Worm (Caenorhabditis elegans) whole organism, late embryonic: ENCODE data around the gene Y50D4C.5.

Source experiments
- C38D4.7 ChIP-seq: fragments of 200-800 bp; sonication (Bioruptor generic); optimal IDR thresholded peaks from 2 replicates; lab custom pipeline; 2018; ENCODE audit warnings: mild to moderate bottlenecking, missing genetic modification characterization, moderate library complexity, missing compliant biosample characterization
- F13H6.1 ChIP-seq: sonication (generic microtip); optimal IDR thresholded peaks from 2 replicates; lab custom pipeline; 2016; ENCODE audit warnings: missing genetic modification characterization, missing compliant biosample characterization
- T23F11.4 ChIP-seq: fragments of 200-800 bp; sonication (Bioruptor generic); optimal IDR thresholded peaks from 2 replicates; lab custom pipeline; 2018; ENCODE audit warnings: mild to moderate bottlenecking, missing genetic modification characterization, missing compliant biosample characterization
- ahr-1 ChIP-seq: sonication (generic microtip); optimal IDR thresholded peaks from 2 replicates; lab custom pipeline; 2016; ENCODE audit warnings: missing genetic modification characterization, missing compliant biosample characterization
- ceh-14 ChIP-seq: sonication (generic microtip); optimal IDR thresholded peaks from 2 replicates; lab custom pipeline; 2016; ENCODE audit warnings: missing genotype, missing genetic modification characterization, missing compliant biosample characterization
- ceh-18 ChIP-seq: sonication (generic microtip); optimal IDR thresholded peaks from 2 replicates; lab custom pipeline; 2016; ENCODE audit warnings: missing genetic modification characterization, missing compliant biosample characterization
- ceh-24 ChIP-seq: sonication (generic microtip); optimal IDR thresholded peaks from 2 replicates; lab custom pipeline; 2016; ENCODE audit warnings: mild to moderate bottlenecking, missing genetic modification characterization, missing compliant biosample characterization
- ceh-30 ChIP-seq: fragments of 150-350 bp; optimal IDR thresholded peaks from 2 replicates; lab custom pipeline; 2014; ENCODE audit warnings: missing biosample characterization, missing genetic modification characterization
- ceh-31 ChIP-seq: sonication (generic microtip); optimal IDR thresholded peaks from 2 replicates; lab custom pipeline; 2016; ENCODE audit warnings: missing genetic modification characterization, missing compliant biosample characterization
- ceh-45 ChIP-seq: fragments of 200-800 bp; sonication (Bioruptor generic); IDR thresholded peaks from 2 replicates; pipeline ENCODE4 v1.3.6; 2022; ENCODE audit warnings: missing genetic modification reagents, missing genetic modification characterization, missing compliant biosample characterization
- ceh-48 ChIP-seq: sonication (generic microtip); optimal IDR thresholded peaks from 2 replicates; lab custom pipeline; 2016; ENCODE audit warnings: missing genetic modification characterization, inconsistent platforms, missing compliant biosample characterization
- ceh-6 ChIP-seq: fragments of 200-800 bp; sonication (Bioruptor generic); optimal IDR thresholded peaks from 2 replicates; lab custom pipeline; 2018; ENCODE audit warnings: mild to moderate bottlenecking, missing genetic modification characterization, missing compliant biosample characterization
- ceh-9 ChIP-seq: sonication (generic microtip); optimal IDR thresholded peaks from 2 replicates; lab custom pipeline; 2016; ENCODE audit warnings: mild to moderate bottlenecking, missing genetic modification characterization, inconsistent platforms, missing compliant biosample characterization
- che-1 ChIP-seq: sonication (generic microtip); optimal IDR thresholded peaks from 2 replicates; lab custom pipeline; 2016; ENCODE audit warnings: mild to moderate bottlenecking, missing genetic modification characterization, missing compliant biosample characterization
- dve-1 ChIP-seq: sonication (generic microtip); optimal IDR thresholded peaks from 2 replicates; lab custom pipeline; 2017; ENCODE audit warnings: antibody characterized with exemption, mild to moderate bottlenecking, missing genetic modification characterization, missing compliant biosample characterization
- fkh-10 ChIP-seq: fragments of 150-350 bp; optimal IDR thresholded peaks from 2 replicates; lab custom pipeline; 2014; ENCODE audit warnings: missing biosample characterization, missing genetic modification reagents, missing genetic modification characterization
- hlh-13 ChIP-seq: fragments of 200-800 bp; sonication (Bioruptor generic); optimal IDR thresholded peaks from 2 replicates; lab custom pipeline; 2018; ENCODE audit warnings: mild to moderate bottlenecking, missing genetic modification characterization, missing compliant biosample characterization
- hlh-30 ChIP-seq: sonication (generic microtip); optimal IDR thresholded peaks from 2 replicates; lab custom pipeline; 2017; ENCODE audit warnings: antibody characterized with exemption, missing genetic modification characterization, missing compliant biosample characterization; ENCODE audit not compliant: insufficient read depth
- hlh-6 ChIP-seq: sonication (generic microtip); optimal IDR thresholded peaks from 2 replicates; lab custom pipeline; 2016; ENCODE audit warnings: missing genotype, missing genetic modification characterization, missing compliant biosample characterization
- hlh-8 ChIP-seq: sonication (generic microtip); optimal IDR thresholded peaks from 2 replicates; lab custom pipeline; 2016; ENCODE audit warnings: missing genotype, missing genetic modification characterization, missing compliant biosample characterization
- lin-11 ChIP-seq: fragments of 200-800 bp; sonication (Bioruptor generic); optimal IDR thresholded peaks from 2 replicates; lab custom pipeline; 2018; ENCODE audit warnings: mild to moderate bottlenecking, missing genetic modification characterization, missing compliant biosample characterization
- nfya-1 ChIP-seq: sonication (generic microtip); optimal IDR thresholded peaks from 2 replicates; lab custom pipeline; 2017; ENCODE audit warnings: missing genetic modification characterization, mild to moderate bottlenecking, missing compliant biosample characterization, antibody characterized with exemption, moderate library complexity
- npax-4 ChIP-seq: sonication (generic microtip); optimal IDR thresholded peaks from 2 replicates; lab custom pipeline; 2016; ENCODE audit warnings: missing genetic modification characterization, missing compliant biosample characterization
- odd-2 ChIP-seq: sonication (generic microtip); optimal IDR thresholded peaks from 2 replicates; lab custom pipeline; 2017; ENCODE audit warnings: antibody characterized with exemption, mild to moderate bottlenecking, missing genetic modification characterization, missing compliant biosample characterization
- pat-9 ChIP-seq: fragments of 200-800 bp; sonication (Bioruptor generic); optimal IDR thresholded peaks from 2 replicates; lab custom pipeline; 2018; ENCODE audit warnings: mild to moderate bottlenecking, missing genetic modification characterization, moderate library complexity, missing compliant biosample characterization
- pax-1 ChIP-seq: fragments of 150-350 bp; optimal IDR thresholded peaks from 2 replicates; lab custom pipeline; 2014; ENCODE audit warnings: missing biosample characterization, missing genetic modification characterization
- pqm-1 ChIP-seq: sonication (generic microtip); optimal IDR thresholded peaks from 2 replicates; lab custom pipeline; 2016; ENCODE audit warnings: missing genetic modification characterization, missing compliant biosample characterization
- pros-1 ChIP-seq: fragments of 150-350 bp; optimal IDR thresholded peaks from 2 replicates; lab custom pipeline; 2014; ENCODE audit warnings: missing biosample characterization, missing genetic modification reagents, missing genetic modification characterization
- rnt-1 ChIP-seq: sonication (generic microtip); optimal IDR thresholded peaks from 2 replicates; lab custom pipeline; 2016; ENCODE audit warnings: missing genetic modification characterization, missing compliant biosample characterization
- sox-4 ChIP-seq: sonication (generic microtip); optimal IDR thresholded peaks from 2 replicates; lab custom pipeline; 2017; ENCODE audit warnings: mild to moderate bottlenecking, missing genetic modification characterization, inconsistent platforms, missing compliant biosample characterization
- tbx-7 ChIP-seq: sonication (generic microtip); optimal IDR thresholded peaks from 2 replicates; lab custom pipeline; 2016; ENCODE audit warnings: missing genotype, missing genetic modification characterization, missing compliant biosample characterization
- unc-3 ChIP-seq, 2 experiments: fragments of 200-800 bp in 1 of 2; sonication (Bioruptor generic) in 1 of 2; sonication (generic microtip) in 1 of 2; conservative IDR thresholded peaks in 1 of 2; optimal IDR thresholded peaks in 1 of 2; 2 replicates each; pipeline versions ENCODE4 v1.3.6 to Lab custom; 2016 to 2022; ENCODE audit warnings: missing compliant biosample characterization in 2 of 2, missing genetic modification characterization in 2 of 2, missing genetic modification reagents in 1 of 2
- unc-42 ChIP-seq: sonication (generic microtip); optimal IDR thresholded peaks from 2 replicates; lab custom pipeline; 2016; ENCODE audit warnings: missing genotype, missing genetic modification characterization, missing compliant biosample characterization
- unc-55 ChIP-seq: sonication (generic microtip); optimal IDR thresholded peaks from 2 replicates; lab custom pipeline; 2017; ENCODE audit warnings: missing biosample characterization, missing genetic modification reagents, missing genetic modification characterization
- unc-86 ChIP-seq: sonication (generic microtip); optimal IDR thresholded peaks from 2 replicates; lab custom pipeline; 2016; ENCODE audit warnings: missing genetic modification characterization, missing compliant biosample characterization

Y50D4C.5 gene

ce11 chrV:975184-975583 lies 28.4 kb downstream of the Y50D4C.5 start (continued):
- TF ChIP-seq pax-1 (tag; lab: Kevin White, UChicago) (no peak), C38D4.7 (no peak), unc-86 (tag; lab: Kevin White, UChicago) (no peak), ceh-45 (no peak), pat-9 (tag; lab: Kevin White, UChicago) (no peak), sox-4 (tag; lab: Kevin White, UChicago) (no peak), pros-1 (tag; lab: Kevin White, UChicago) (no peak), ceh-18 (tag; lab: Kevin White, UChicago) (peak; percentile 18), hlh-8 (tag; lab: Kevin White, UChicago) (peak; percentile 75), ceh-24 (no peak), ceh-48 (no peak), nfya-1 (tag; lab: Kevin White, UChicago) (peak; percentile 79), ceh-14 (tag; lab: Kevin White, UChicago) (no peak), F13H6.1 (tag; lab: Kevin White, UChicago) (peak; percentile 69), hlh-6 (tag; lab: Kevin White, UChicago) (no peak)
- TF ChIP-seq, all 69 proteins: peak for 19

- TF ChIP-seq che-1 (tag; lab: Kevin White, UChicago) (no peak), hlh-13 (GFP tag; lab: Kevin White, UChicago) (no peak), fkh-10 (GFP tag; lab: Kevin White, UChicago) (no peak), ceh-9 (tag; lab: Kevin White, UChicago) (no peak), ceh-30 (tag; lab: Kevin White, UChicago) (no peak), rnt-1 (tag; lab: Kevin White, UChicago) (no peak), ceh-6 (GFP tag; lab: Kevin White, UChicago) (no peak), ahr-1 (tag; lab: Kevin White, UChicago) (no peak), npax-4 (no peak), pqm-1 (no peak), T23F11.4 (GFP tag; lab: Kevin White, UChicago) (no peak), tbx-7 (tag; lab: Kevin White, UChicago) (no peak), lin-11 (tag; lab: Kevin White, UChicago) (no peak), unc-3 (GFP tag; conservative IDR thresholded peaks at IDR 0.05; lab: Robert Waterston, UW) (no peak), unc-3 (tag; optimal IDR thresholded peaks at IDR 0.05; lab: Kevin White, UChicago) (no peak)
These were observed 34.5 kb downstream of the Y50D4C.5 start for ce11 chrV:969005-969562.

- TF ChIP-seq nfya-1 (tag; lab: Kevin White, UChicago) (peak; percentile 50), odd-2 (tag; lab: Kevin White, UChicago) (no peak), unc-86 (tag; lab: Kevin White, UChicago) (peak; percentile 11), unc-42 (tag; lab: Kevin White, UChicago) (peak; percentile 99), pax-1 (tag; lab: Kevin White, UChicago) (no peak), ceh-31 (tag; lab: Kevin White, UChicago) (peak; percentile 75), ceh-48 (peak; percentile 16), dve-1 (tag; lab: Kevin White, UChicago) (no peak)
These were observed 37.4 kb downstream of the Y50D4C.5 start for ce11 chrV:966164-966563.

- TF ChIP-seq pqm-1 = no peak
- no peak for TF ChIP-seq tbx-7 (tag; lab: Kevin White, UChicago)
- TF ChIP-seq unc-86 (tag; lab: Kevin White, UChicago) = no peak
- TF ChIP-seq T23F11.4 (GFP tag; lab: Kevin White, UChicago) = no peak
- TF ChIP-seq nfya-1 (tag; lab: Kevin White, UChicago) = peak; percentile 77
- no peak for TF ChIP-seq lin-11 (tag; lab: Kevin White, UChicago)
- no peak for TF ChIP-seq hlh-30 (tag; lab: Kevin White, UChicago)
- no peak for TF ChIP-seq unc-42 (tag; lab: Kevin White, UChicago)
- no peak for TF ChIP-seq unc-55 (GFP tag; lab: Kevin White, UChicago)
- no peak for TF ChIP-seq ceh-45
- TF ChIP-seq ahr-1 (tag; lab: Kevin White, UChicago) = no peak
- TF ChIP-seq pax-1 (tag; lab: Kevin White, UChicago) = peak; percentile 0
These were observed 38.7 kb downstream of the Y50D4C.5 start, which contains the start of gene sqv-6 for ce11 chrV:964739-965283. Gene sqv-6 (minus strand): TSS chrV:964789.
